Worm (Caenorhabditis elegans): ENCODE results near the gene nspc-10.

ce11 chrX:12326424-12326823 lies 17.0 kb upstream of the nspc-10 start, which contains the start of gene srd-41:
- TF ChIP-seq nhr-76 (tag; optimal IDR thresholded peaks at IDR 0.05) (no peak), snpc-4 (tag; optimal IDR thresholded peaks at IDR 0.05) (no peak), nhr-12 (tag; optimal IDR thresholded peaks at IDR 0.05) (no peak), elt-2 (tag; optimal IDR thresholded peaks at IDR 0.05) (no peak), elt-3 (tag; optimal IDR thresholded peaks at IDR 0.05) (no peak), blmp-1 (tag; optimal IDR thresholded peaks at IDR 0.05) (no peak), lin-13 (GFP tag; optimal IDR thresholded peaks at IDR 0.05) (no peak), egl-27 (tag; optimal IDR thresholded peaks at IDR 0.05) (no peak), lsy-2 (tag; optimal IDR thresholded peaks at IDR 0.05) (no peak), pag-3 (tag; optimal IDR thresholded peaks at IDR 0.05; ENCODE audit: borderline replicate concordance, insufficient read depth) (no peak), mdl-1 (tag; optimal IDR thresholded peaks at IDR 0.05) (no peak)

Measured in whole organism, L1 larva.